2 worm cellular contexts compared by ENCODE assay signal in the genomic region with DNA sequence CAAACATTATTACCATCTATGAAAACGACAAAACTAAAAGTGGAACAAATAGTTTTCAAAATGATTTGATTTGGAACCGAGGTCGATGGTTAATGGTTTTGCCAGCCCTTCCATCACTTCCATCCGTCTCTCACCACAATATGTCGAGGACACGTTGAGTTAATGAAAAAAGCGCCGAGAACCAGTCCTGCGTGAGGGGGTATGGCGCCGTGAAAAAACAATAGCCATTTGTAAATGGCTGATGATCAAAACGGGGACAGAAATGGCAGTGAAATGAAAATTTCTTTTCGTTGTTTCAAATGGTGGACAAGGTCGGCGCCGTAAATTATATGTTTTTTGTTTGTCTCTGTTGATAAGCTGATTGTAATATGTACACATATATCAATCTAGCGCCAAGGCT.
TF ChIP-seq lines count a peak whose summit lies in the region.

No protein-coding gene starts in this region.

TF ChIP-seq in whole organism, L1 larva, 84 proteins besides CTCF, POLR2A, EP300 and RAD21 (continued from another document):
- TF ChIP-seq mab-9 (GFP tag; IDR thresholded peaks at IDR 0.05; lab: Robert Waterston, UW) (no peak), F16B12.6 (tag; optimal IDR thresholded peaks at IDR 0.05; lab: Kevin White, UChicago) (no peak), sox-4 (tag; optimal IDR thresholded peaks at IDR 0.05; lab: Kevin White, UChicago) (no peak), sptf-1 (tag; optimal IDR thresholded peaks at IDR 0.05; lab: Kevin White, UChicago) (no peak), mef-2 (tag; optimal IDR thresholded peaks at IDR 0.05; lab: Kevin White, UChicago) (no peak), sup-37 (GFP tag; optimal IDR thresholded peaks at IDR 0.05; lab: Kevin White, UChicago) (no peak), hlh-4 (tag; optimal IDR thresholded peaks at IDR 0.05; lab: Kevin White, UChicago) (no peak), blmp-1 (tag; optimal IDR thresholded peaks at IDR 0.05; lab: Kevin White, UChicago) (peak; percentile 79), nhr-84 (tag; optimal IDR thresholded peaks at IDR 0.05; lab: Kevin White, UChicago) (no peak), nhr-28 (tag; optimal IDR thresholded peaks at IDR 0.05; lab: Kevin White, UChicago) (no peak), pqm-1 (tag; optimal IDR thresholded peaks at IDR 0.05; lab: Kevin White, UChicago) (no peak), nhr-71 (tag; optimal IDR thresholded peaks at IDR 0.05; lab: Kevin White, UChicago) (peak; percentile 0), ces-1 (GFP tag; optimal IDR thresholded peaks at IDR 0.05; lab: Kevin White, UChicago) (no peak), elt-3 (tag; optimal IDR thresholded peaks at IDR 0.05; lab: Kevin White, UChicago) (peak in 2 of 6 experiments; percentile 2 to 4), ztf-4 (tag; optimal IDR thresholded peaks at IDR 0.05; lab: Kevin White, UChicago) (no peak), C16A3.4 (tag; optimal IDR thresholded peaks at IDR 0.05; lab: Kevin White, UChicago) (no peak), ceh-8 (GFP tag; optimal IDR thresholded peaks at IDR 0.05; lab: Kevin White, UChicago) (no peak), dpl-1 (GFP tag; optimal IDR thresholded peaks at IDR 0.05; lab: Kevin White, UChicago) (no peak), egl-27 (tag; optimal IDR thresholded peaks at IDR 0.05; lab: Kevin White, UChicago) (no peak), nhr-12 (tag; optimal IDR thresholded peaks at IDR 0.05; lab: Kevin White, UChicago) (no peak), ceh-90 (tag; optimal IDR thresholded peaks at IDR 0.05; lab: Kevin White, UChicago) (no peak), aly-2 (tag; optimal IDR thresholded peaks at IDR 0.05; lab: Kevin White, UChicago) (no peak), lsy-2 (tag; optimal IDR thresholded peaks at IDR 0.05; lab: Kevin White, UChicago) (no peak), isw-1 (GFP tag; IDR thresholded peaks at IDR 0.05; lab: Robert Waterston, UW) (no peak), lir-3 (tag; optimal IDR thresholded peaks at IDR 0.05; lab: Kevin White, UChicago; ENCODE audit: poor library complexity) (no peak), alr-1 (tag; optimal IDR thresholded peaks at IDR 0.05; lab: Kevin White, UChicago; ENCODE audit: borderline replicate concordance) (no peak), nhr-20 (tag; optimal IDR thresholded peaks at IDR 0.05; lab: Kevin White, UChicago) (peak; percentile 36)

TF ChIP-seq in whole organism, L4 larva, 104 proteins besides CTCF, POLR2A, EP300 and RAD21 (continued from another document):
- TF ChIP-seq dve-1 (tag; optimal IDR thresholded peaks at IDR 0.05; lab: Kevin White, UChicago; ENCODE audit: insufficient read depth), result peak; percentile 6
TF ChIP-seq in whole organism, L4 larva: peak in this region for 8.
